Fruit fly (Drosophila melanogaster): Measurements from ENCODE around the gene Cortactin.

dm6 chr3R:21078958-21079357 is 14.7 kb upstream of the Cortactin start:
- TF ChIP-seq br (GFP tag; optimal IDR thresholded peaks at IDR 0.05): no peak
- TF ChIP-seq foxo (GFP tag; optimal IDR thresholded peaks at IDR 0.05): no peak
- no peak for TF ChIP-seq Hnf4 (GFP tag; optimal IDR thresholded peaks at IDR 0.05)
- TF ChIP-seq CG9705 (GFP tag; optimal IDR thresholded peaks at IDR 0.05): no peak
- no peak for TF ChIP-seq CG32264 (GFP tag; optimal IDR thresholded peaks at IDR 0.05)
- TF ChIP-seq Dfd (GFP tag; optimal IDR thresholded peaks at IDR 0.05): no peak
- no peak for TF ChIP-seq pan (optimal IDR thresholded peaks at IDR 0.05)
